Fruit fly (Drosophila melanogaster) whole organism, pupa: ENCODE results near the gene CG4281.

ENCODE experiments used
- CG10348 ChIP-seq: fragments of 200-800 bp; sonication (Bioruptor generic); IDR thresholded peaks from 2 replicates; pipeline ENCODE4 v1.3.6; 2022; ENCODE audit warnings: missing biosample characterization, missing genetic modification characterization
- D1 ChIP-seq: fragments of 200-800 bp; sonication (Bioruptor generic); optimal IDR thresholded peaks from 2 replicates; lab custom pipeline; 2018; ENCODE audit warnings: missing biosample characterization, mild to moderate bottlenecking, missing genetic modification characterization, moderate library complexity
- Pif1A ChIP-seq: fragments of 200-800 bp; sonication (Bioruptor generic); optimal IDR thresholded peaks from 3 replicates; lab custom pipeline; 2016; ENCODE audit warnings: missing biosample characterization, missing genetic modification characterization
- rn ChIP-seq: fragments of 200-800 bp; sonication (Bioruptor generic); IDR thresholded peaks from 2 replicates; pipeline ENCODE4 v1.3.6; 2022; ENCODE audit warnings: missing biosample characterization, missing genetic modification characterization

- TF ChIP-seq CG10348 (no peak), D1 (tag; lab: Kevin White, UChicago) (no peak), rn (GFP tag; lab: Robert Waterston, UW) (no peak), Pif1A (no peak)
These were observed 32.0 kb downstream of the CG4281 start for dm6 chrX:2032821-2033436.
